Worm (Caenorhabditis elegans) whole organism, mixed stage, embryonic: ENCODE measurements around the gene srd-32.

Experiments used
- nhr-237 ChIP-seq: fragments of 150-350 bp; optimal IDR thresholded peaks from 2 replicates; lab custom pipeline; 2014; ENCODE audit warnings: missing biosample characterization, missing genetic modification characterization
- nhr-76 ChIP-seq: sonication (generic microtip); optimal IDR thresholded peaks from 2 replicates; lab custom pipeline; 2017; ENCODE audit warnings: missing biosample characterization, missing genetic modification characterization
- pha-4 ChIP-seq: fragments of 150-350 bp; optimal IDR thresholded peaks from 2 replicates; lab custom pipeline; 2018; ENCODE audit warnings: missing biosample characterization, missing genetic modification reagents, missing genetic modification characterization
- snpc-4 ChIP-seq: fragments of 150-350 bp; optimal IDR thresholded peaks from 2 replicates; lab custom pipeline; 2014; ENCODE audit warnings: missing biosample characterization, missing genetic modification characterization
- unc-39 ChIP-seq: fragments of 150-350 bp; optimal IDR thresholded peaks from 2 replicates; lab custom pipeline; 2014; ENCODE audit warnings: missing biosample characterization, missing genetic modification characterization
- unc-62 ChIP-seq: fragments of 150-350 bp; optimal IDR thresholded peaks from 2 replicates; lab custom pipeline; 2014; ENCODE audit warnings: missing biosample characterization, missing genetic modification reagents, missing genetic modification characterization

- no peak for TF ChIP-seq snpc-4 (tag; lab: Kevin White, UChicago)
- TF ChIP-seq nhr-76, result no peak
- no peak for TF ChIP-seq unc-39
- TF ChIP-seq unc-62 (GFP tag; lab: Kevin White, UChicago), result no peak
- no peak for TF ChIP-seq pha-4 (tag; lab: Kevin White, UChicago)
- TF ChIP-seq nhr-237 (tag; lab: Kevin White, UChicago), result no peak
Observed at ce11 chrV:4879251-4879650, 13.8 kb downstream of the srd-32 start, which contains the start of gene T19H12.15.
